Fruit fly (Drosophila melanogaster): Measurements from ENCODE around the gene CG6793.

CG6793 gene

DNA sequence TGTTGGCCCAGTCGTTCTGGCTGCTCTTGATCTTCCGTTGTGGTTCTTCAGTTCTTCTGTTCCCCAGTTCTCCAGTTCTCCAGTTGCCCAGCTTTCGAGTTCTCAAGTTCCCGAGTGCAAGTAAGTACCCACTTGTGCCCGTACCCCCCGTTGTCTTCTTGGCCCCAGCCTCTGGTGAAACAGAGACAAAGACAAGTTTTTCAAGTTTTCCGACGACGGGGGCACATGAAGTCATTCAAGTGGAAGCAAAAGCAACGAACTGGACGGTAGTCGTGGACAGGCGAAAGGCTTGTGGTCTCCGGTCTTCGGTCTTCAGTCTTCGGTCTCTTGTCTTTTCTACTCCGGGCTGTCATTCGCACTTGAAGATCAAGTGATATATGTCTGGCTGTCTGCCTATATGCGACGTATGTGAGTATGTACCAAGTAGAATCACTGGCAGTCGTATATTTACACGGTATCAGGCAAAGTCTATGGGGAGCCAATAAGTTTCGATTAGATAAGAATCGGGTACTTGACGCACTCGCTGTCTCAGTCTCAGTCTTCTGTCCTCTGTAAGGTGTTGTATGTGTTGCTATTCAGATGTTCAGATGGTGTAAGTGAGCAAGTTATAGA lies 1.8 kb upstream of the CG6793 start:
- TF ChIP-seq CG9948 (tag; optimal IDR thresholded peaks at IDR 0.05) (no peak), CG17806 (tag; optimal IDR thresholded peaks at IDR 0.05) (no peak), EcR (GFP tag; optimal IDR thresholded peaks at IDR 0.05) (peak; percentile 96), CG4496 (GFP tag; IDR thresholded peaks at IDR 0.05) (no peak; the same call in 2 of the 3 replicates), CG14655 (GFP tag; optimal IDR thresholded peaks at IDR 0.05) (peak; percentile 22), fd96Ca (GFP tag; IDR thresholded peaks at IDR 0.05) (peak; percentile 18; the same call in 1 of the 3 replicates), D1 (tag; optimal IDR thresholded peaks at IDR 0.05) (no peak), CG32121 (GFP tag; IDR thresholded peaks at IDR 0.05) (0 out of 2 replicates have a peak, but pooled peaks have one; percentile 33), CG12605 (GFP tag; IDR thresholded peaks at IDR 0.05) (no peak), gl (tag; optimal IDR thresholded peaks at IDR 0.05) (peak; percentile 58), Pif1A (GFP tag; optimal IDR thresholded peaks at IDR 0.05) (peak; percentile 28), CG15710 (tag; optimal IDR thresholded peaks at IDR 0.05) (no peak), CG8301 (tag; optimal IDR thresholded peaks at IDR 0.05) (no peak), rn (GFP tag; IDR thresholded peaks at IDR 0.05) (no peak), Ets98B (GFP tag; IDR thresholded peaks at IDR 0.05) (no peak; the same call in 1 of the 2 replicates), CG8159 (tag; optimal IDR thresholded peaks at IDR 0.05) (peak; percentile 15), CG10348 (GFP tag; IDR thresholded peaks at IDR 0.05) (no peak), Snoo (tag; optimal IDR thresholded peaks at IDR 0.05) (no peak), Pif1B (GFP tag; optimal IDR thresholded peaks at IDR 0.05) (no peak), CG34367 (tag; optimal IDR thresholded peaks at IDR 0.05) (no peak), CG13204 (GFP tag; optimal IDR thresholded peaks at IDR 0.05) (peak; percentile 71)

dm6 chr3L:12044279-12044678 lies 2.1 kb downstream of the CG6793 start, which contains the start of gene CG43638:
TSS of gene CG43638 (plus strand) at chr3L:12044579.
- TF ChIP-seq CG13204 (GFP tag; optimal IDR thresholded peaks at IDR 0.05) (no peak), CG15710 (tag; optimal IDR thresholded peaks at IDR 0.05) (no peak), CG34367 (tag; optimal IDR thresholded peaks at IDR 0.05) (no peak), CG10348 (GFP tag; IDR thresholded peaks at IDR 0.05) (no peak), CG17806 (tag; optimal IDR thresholded peaks at IDR 0.05) (no peak), CG8159 (tag; optimal IDR thresholded peaks at IDR 0.05) (no peak), EcR (GFP tag; optimal IDR thresholded peaks at IDR 0.05) (no peak), Pif1A (GFP tag; optimal IDR thresholded peaks at IDR 0.05) (no peak), CG8301 (tag; optimal IDR thresholded peaks at IDR 0.05) (no peak)

DNA sequence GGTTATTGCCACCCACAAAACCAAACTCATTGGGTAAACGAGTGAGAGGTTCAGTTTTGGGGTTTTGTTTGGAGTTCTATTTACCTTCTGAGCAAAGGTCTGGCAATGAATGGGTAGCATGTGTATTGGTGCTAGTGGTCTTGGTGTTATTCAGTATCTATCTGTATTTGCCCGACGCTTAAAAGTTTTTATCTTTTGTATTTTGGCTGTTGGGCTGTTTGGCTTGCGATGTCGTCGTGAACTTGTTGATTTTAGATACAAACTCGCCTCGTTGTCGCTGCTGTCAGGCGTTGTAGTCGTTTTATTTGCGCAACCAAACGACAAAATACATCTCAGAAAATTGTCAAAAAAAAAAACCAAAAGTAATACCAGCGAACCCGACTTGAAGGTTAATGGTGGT lies 3.3 kb downstream of the CG6793 start:
- no peak for TF ChIP-seq fd96Ca (GFP tag; IDR thresholded peaks at IDR 0.05)
- TF ChIP-seq CG9948 (tag; optimal IDR thresholded peaks at IDR 0.05): no peak
- no peak for TF ChIP-seq Pif1A (GFP tag; optimal IDR thresholded peaks at IDR 0.05)
- no peak for TF ChIP-seq Ets98B (GFP tag; IDR thresholded peaks at IDR 0.05)
- TF ChIP-seq CG13204 (GFP tag; optimal IDR thresholded peaks at IDR 0.05): no peak
- no peak for TF ChIP-seq gl (tag; optimal IDR thresholded peaks at IDR 0.05)
- no peak for TF ChIP-seq CG34367 (tag; optimal IDR thresholded peaks at IDR 0.05)
- no peak for TF ChIP-seq CG8301 (tag; optimal IDR thresholded peaks at IDR 0.05)
- no peak for TF ChIP-seq Pif1B (GFP tag; optimal IDR thresholded peaks at IDR 0.05)
- TF ChIP-seq CG4496 (GFP tag; IDR thresholded peaks at IDR 0.05): no peak
- TF ChIP-seq rn (GFP tag; IDR thresholded peaks at IDR 0.05): no peak
- TF ChIP-seq CG15710 (tag; optimal IDR thresholded peaks at IDR 0.05): no peak
- no peak for TF ChIP-seq CG12605 (GFP tag; IDR thresholded peaks at IDR 0.05)

- no peak for TF ChIP-seq CG14655 (GFP tag; optimal IDR thresholded peaks at IDR 0.05)
Observed at dm6 chr3L:12049597-12050311, 7.6 kb downstream of the CG6793 start.

dm6 chr3L:12050629-12051028 lies 8.4 kb downstream of the CG6793 start:
- peak; percentile 36; the same call in 1 of the 2 replicates for TF ChIP-seq CG12605 (GFP tag; IDR thresholded peaks at IDR 0.05)
- TF ChIP-seq CG8159 (tag; optimal IDR thresholded peaks at IDR 0.05): peak; percentile 43
- peak; percentile 59; the same call in 1 of the 3 replicates for TF ChIP-seq CG4496 (GFP tag; IDR thresholded peaks at IDR 0.05)
- TF ChIP-seq Ets98B (GFP tag; IDR thresholded peaks at IDR 0.05): peak; percentile 21; the same call in 1 of the 2 replicates
- no peak for TF ChIP-seq Snoo (tag; optimal IDR thresholded peaks at IDR 0.05)
- 0 out of 2 replicates have a peak, but pooled peaks have one; percentile 17 for TF ChIP-seq rn (GFP tag; IDR thresholded peaks at IDR 0.05)
- peak; percentile 46 for TF ChIP-seq CG14655 (GFP tag; optimal IDR thresholded peaks at IDR 0.05)
- peak; percentile 22 for TF ChIP-seq CG17806 (tag; optimal IDR thresholded peaks at IDR 0.05)
- TF ChIP-seq CG10348 (GFP tag; IDR thresholded peaks at IDR 0.05): no peak
- TF ChIP-seq CG8301 (tag; optimal IDR thresholded peaks at IDR 0.05): no peak
- TF ChIP-seq Pif1A (GFP tag; optimal IDR thresholded peaks at IDR 0.05): peak; percentile 13
- no peak for TF ChIP-seq EcR (GFP tag; optimal IDR thresholded peaks at IDR 0.05)
- TF ChIP-seq fd96Ca (GFP tag; IDR thresholded peaks at IDR 0.05): no peak
- no peak for TF ChIP-seq CG34367 (tag; optimal IDR thresholded peaks at IDR 0.05)
- TF ChIP-seq Pif1B (GFP tag; optimal IDR thresholded peaks at IDR 0.05): no peak
- TF ChIP-seq CG15710 (tag; optimal IDR thresholded peaks at IDR 0.05): peak; percentile 8
- TF ChIP-seq D1 (tag; optimal IDR thresholded peaks at IDR 0.05): no peak
- TF ChIP-seq CG32121 (GFP tag; IDR thresholded peaks at IDR 0.05): peak; percentile 43; the same call in 1 of the 2 replicates
- TF ChIP-seq CG13204 (GFP tag; optimal IDR thresholded peaks at IDR 0.05): no peak
- no peak for TF ChIP-seq gl (tag; optimal IDR thresholded peaks at IDR 0.05)
- TF ChIP-seq CG9948 (tag; optimal IDR thresholded peaks at IDR 0.05): peak; percentile 0

All from whole organism, pupa.